Fruit fly (Drosophila melanogaster): ENCODE data around the gene CG3337.

The CG3337 gene

dm6 chr3R:21254296-21254695 lies 30.9 kb upstream of the CG3337 start:
- TF ChIP-seq usp (GFP tag; optimal IDR thresholded peaks at IDR 0.05) = no peak
- no peak for TF ChIP-seq jim (GFP tag; optimal IDR thresholded peaks at IDR 0.05)
- TF ChIP-seq h (GFP tag; optimal IDR thresholded peaks at IDR 0.05) = no peak
- no peak for TF ChIP-seq HLH106 (tag; optimal IDR thresholded peaks at IDR 0.05)
- TF ChIP-seq dsf (GFP tag; optimal IDR thresholded peaks at IDR 0.05; ENCODE audit: borderline replicate concordance) = no peak
- TF ChIP-seq Vsx2 (GFP tag; optimal IDR thresholded peaks at IDR 0.05; ENCODE audit: partially characterized antibody) = no peak
- TF ChIP-seq Sp1 (GFP tag; optimal IDR thresholded peaks at IDR 0.05) = no peak
- no peak for TF ChIP-seq Dfd (GFP tag; optimal IDR thresholded peaks at IDR 0.05)
- no peak for TF ChIP-seq Hr83 (GFP tag; optimal IDR thresholded peaks at IDR 0.05; ENCODE audit: poor library complexity, severe bottlenecking)
- TF ChIP-seq Abd-B (GFP tag; optimal IDR thresholded peaks at IDR 0.05) = no peak
- no peak for TF ChIP-seq N (GFP tag; optimal IDR thresholded peaks at IDR 0.05)

DNA sequence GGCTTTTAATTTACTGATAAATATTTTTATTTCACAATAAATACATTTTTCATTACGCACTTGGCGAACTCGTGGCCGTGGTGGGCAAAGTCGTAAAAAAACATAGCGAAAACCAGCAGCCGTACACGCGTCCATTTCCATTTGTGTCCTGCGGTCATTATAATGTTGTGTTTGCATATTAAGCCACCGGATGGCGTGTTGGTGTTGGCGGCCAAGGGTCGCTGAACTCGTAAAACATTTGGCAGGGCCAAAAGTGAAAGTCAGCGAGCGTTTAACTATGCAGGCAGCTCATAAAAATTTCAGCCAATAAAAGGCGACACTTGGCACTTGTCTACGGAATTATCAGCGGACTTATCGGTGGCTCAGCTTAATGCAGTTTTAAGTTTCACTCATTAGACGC lies 29.1 kb upstream of the CG3337 start:
- TF ChIP-seq Vsx2 (GFP tag; optimal IDR thresholded peaks at IDR 0.05; ENCODE audit: partially characterized antibody) = no peak
- no peak for TF ChIP-seq Sp1 (GFP tag; optimal IDR thresholded peaks at IDR 0.05)
- TF ChIP-seq Dfd (GFP tag; optimal IDR thresholded peaks at IDR 0.05) = no peak
- no peak for TF ChIP-seq ey (GFP tag; optimal IDR thresholded peaks at IDR 0.05)
- no peak for TF ChIP-seq Rel (GFP tag; optimal IDR thresholded peaks at IDR 0.05)
- no peak for TF ChIP-seq Rel (tag; optimal IDR thresholded peaks at IDR 0.05)
- TF ChIP-seq foxo (GFP tag; optimal IDR thresholded peaks at IDR 0.05) = no peak
- no peak for TF ChIP-seq lola (GFP tag; optimal IDR thresholded peaks at IDR 0.05)
- no peak for TF ChIP-seq CrebA (GFP tag; optimal IDR thresholded peaks at IDR 0.05; ENCODE audit: borderline replicate concordance)
- no peak for TF ChIP-seq psq (GFP tag; optimal IDR thresholded peaks at IDR 0.05)
- TF ChIP-seq Jra (GFP tag; optimal IDR thresholded peaks at IDR 0.05) = no peak
- TF ChIP-seq fru (GFP tag; optimal IDR thresholded peaks at IDR 0.05) = no peak
- no peak for TF ChIP-seq woc (GFP tag; optimal IDR thresholded peaks at IDR 0.05)
- TF ChIP-seq GATAd (GFP tag; optimal IDR thresholded peaks at IDR 0.05) = no peak
- no peak for TF ChIP-seq Mio (GFP tag; optimal IDR thresholded peaks at IDR 0.05)
- TF ChIP-seq rgr (GFP tag; optimal IDR thresholded peaks at IDR 0.05) = no peak
- TF ChIP-seq Abd-B (GFP tag; optimal IDR thresholded peaks at IDR 0.05) = no peak
- no peak for TF ChIP-seq br (GFP tag; optimal IDR thresholded peaks at IDR 0.05)
- no peak for TF ChIP-seq dl (GFP tag; optimal IDR thresholded peaks at IDR 0.05; ENCODE audit: insufficient read depth in 1 of 2, partially characterized antibody in 2 of 2)
- TF ChIP-seq Hnf4 (GFP tag; optimal IDR thresholded peaks at IDR 0.05) = no peak

DNA sequence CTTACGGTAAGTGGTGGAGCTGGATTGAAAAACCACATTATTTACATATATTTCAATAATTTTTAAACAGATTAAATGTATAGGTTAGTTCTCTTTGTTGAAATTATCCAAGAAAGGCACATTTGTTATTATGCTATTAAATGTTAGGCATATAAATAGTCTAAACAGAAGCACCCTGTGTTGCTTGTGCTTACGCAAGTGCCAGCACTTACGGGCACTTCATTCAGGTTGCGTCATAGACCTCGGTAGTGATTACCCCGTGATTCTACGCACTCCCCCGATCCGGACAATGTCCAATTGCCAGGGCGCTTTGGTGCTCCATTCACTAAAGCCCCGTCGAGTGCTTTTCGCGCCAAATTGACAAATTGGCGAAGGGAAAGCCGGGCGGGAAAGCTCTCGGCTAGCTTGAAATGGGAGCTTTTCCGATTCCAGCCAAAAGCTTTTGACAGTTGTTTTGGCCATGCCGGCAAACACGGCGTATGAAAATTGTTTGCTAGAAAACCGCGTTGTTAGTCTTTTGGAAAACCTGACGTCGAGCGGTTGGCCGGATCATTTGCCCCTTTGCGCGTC lies 23.2 kb upstream of the CG3337 start, which contains the start of gene ETHR:
Gene ETHR, plus strand, starts transcription at position 520 of the 570 bp plus-strand sequence.
- TF ChIP-seq CG32264 (GFP tag; optimal IDR thresholded peaks at IDR 0.05) (no peak), sv (GFP tag; optimal IDR thresholded peaks at IDR 0.05) (peak; percentile 4), Abd-B (GFP tag; optimal IDR thresholded peaks at IDR 0.05) (no peak), h (GFP tag; optimal IDR thresholded peaks at IDR 0.05) (no peak), Hr83 (GFP tag; optimal IDR thresholded peaks at IDR 0.05; ENCODE audit: poor library complexity, severe bottlenecking) (no peak), Mio (GFP tag; optimal IDR thresholded peaks at IDR 0.05) (no peak), tai (GFP tag; optimal IDR thresholded peaks at IDR 0.05) (no peak), GATAd (GFP tag; optimal IDR thresholded peaks at IDR 0.05) (no peak)

DNA sequence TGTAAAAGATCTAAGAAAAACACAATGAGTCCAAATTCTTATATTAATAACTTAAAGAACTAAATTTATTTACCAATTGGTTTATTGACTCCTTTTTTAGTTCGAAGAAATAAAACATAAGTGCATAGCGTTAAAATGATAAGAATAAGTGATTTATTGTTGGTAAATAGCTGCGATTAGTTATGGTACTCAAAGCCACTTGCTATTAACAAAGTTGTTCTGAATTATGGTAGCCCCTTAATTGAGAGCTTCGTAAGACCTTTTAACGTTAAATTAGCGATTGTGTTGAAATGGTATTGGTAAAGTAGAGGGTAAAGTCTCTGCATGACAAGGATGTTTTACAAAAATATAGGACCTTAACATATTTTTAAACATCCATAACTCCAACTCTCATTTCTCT lies 22.5 kb upstream of the CG3337 start:
- TF ChIP-seq psq (GFP tag; optimal IDR thresholded peaks at IDR 0.05) = no peak
- no peak for TF ChIP-seq tai (GFP tag; optimal IDR thresholded peaks at IDR 0.05)
- no peak for TF ChIP-seq N (GFP tag; optimal IDR thresholded peaks at IDR 0.05)
- no peak for TF ChIP-seq Rel (GFP tag; optimal IDR thresholded peaks at IDR 0.05)
- no peak for TF ChIP-seq Rel (tag; optimal IDR thresholded peaks at IDR 0.05)
- TF ChIP-seq Myc (optimal IDR thresholded peaks at IDR 0.05) = no peak
- no peak for TF ChIP-seq OdsH (GFP tag; optimal IDR thresholded peaks at IDR 0.05)
- no peak for TF ChIP-seq fru (GFP tag; optimal IDR thresholded peaks at IDR 0.05)
- no peak for TF ChIP-seq Dfd (GFP tag; optimal IDR thresholded peaks at IDR 0.05)
- no peak for TF ChIP-seq CrebA (GFP tag; optimal IDR thresholded peaks at IDR 0.05; ENCODE audit: borderline replicate concordance)
- TF ChIP-seq sv (GFP tag; optimal IDR thresholded peaks at IDR 0.05) = no peak
- no peak for TF ChIP-seq Vsx2 (GFP tag; optimal IDR thresholded peaks at IDR 0.05; ENCODE audit: partially characterized antibody)
- TF ChIP-seq GATAd (GFP tag; optimal IDR thresholded peaks at IDR 0.05) = no peak
- no peak for TF ChIP-seq HLH106 (tag; optimal IDR thresholded peaks at IDR 0.05)
